Worm (Caenorhabditis elegans) whole organism, mixed stage, embryonic: ENCODE measurements around the gene R13H9.6.
A peak's percentile ranks its signal among the peaks of the same experiment; 100 is the strongest.

ENCODE experiments used
- M03D4.4 ChIP-seq: sonication (generic microtip); optimal IDR thresholded peaks from 2 replicates; lab custom pipeline; 2017; ENCODE audit warnings: mild to moderate bottlenecking, missing genetic modification characterization, missing compliant biosample characterization
- bed-3 ChIP-seq: fragments of 200-800 bp; sonication (Bioruptor generic); optimal IDR thresholded peaks from 3 replicates; lab custom pipeline; 2018; ENCODE audit warnings: mild to moderate bottlenecking, missing genetic modification characterization, moderate library complexity, missing compliant biosample characterization
- blmp-1 ChIP-seq: fragments of 150-350 bp; optimal IDR thresholded peaks from 2 replicates; lab custom pipeline; 2014; ENCODE audit warnings: missing biosample characterization, missing genetic modification characterization
- ceh-39 ChIP-seq: fragments of 150-350 bp; optimal IDR thresholded peaks from 2 replicates; lab custom pipeline; 2014; ENCODE audit warnings: missing biosample characterization, missing genetic modification characterization
- ceh-83 ChIP-seq: fragments of 200-800 bp; sonication (Bioruptor generic); optimal IDR thresholded peaks from 2 replicates; lab custom pipeline; 2018; ENCODE audit warnings: mild to moderate bottlenecking, missing genetic modification characterization, missing compliant biosample characterization
- ces-1 ChIP-seq: fragments of 150-350 bp; optimal IDR thresholded peaks from 2 replicates; lab custom pipeline; 2014; ENCODE audit warnings: missing biosample characterization, missing genetic modification reagents, missing genetic modification characterization
- cnd-1 ChIP-seq: fragments of 200-800 bp; sonication (Bioruptor generic); optimal IDR thresholded peaks from 2 replicates; lab custom pipeline; 2018; ENCODE audit warnings: mild to moderate bottlenecking, missing genetic modification characterization, missing compliant biosample characterization
- drap-1 ChIP-seq: fragments of 200-800 bp; sonication (Bioruptor generic); optimal IDR thresholded peaks from 3 replicates; lab custom pipeline; 2018; ENCODE audit warnings: mild to moderate bottlenecking, missing genetic modification characterization, missing compliant biosample characterization
- elt-1 ChIP-seq: sonication (generic microtip); optimal IDR thresholded peaks from 2 replicates; lab custom pipeline; 2017; ENCODE audit warnings: missing genetic modification characterization, mild to moderate bottlenecking, missing compliant biosample characterization, antibody characterized with exemption, moderate library complexity, borderline replicate concordance; ENCODE audit not compliant: insufficient read depth
- elt-3 ChIP-seq: fragments of 150-350 bp; optimal IDR thresholded peaks from 2 replicates; lab custom pipeline; 2014; ENCODE audit warnings: missing biosample characterization, missing genetic modification characterization
- flh-1 ChIP-seq: fragments of 200-800 bp; sonication (Bioruptor generic); optimal IDR thresholded peaks from 2 replicates; lab custom pipeline; 2018; ENCODE audit warnings: mild to moderate bottlenecking, missing genetic modification characterization, moderate library complexity, missing compliant biosample characterization
- ham-2 ChIP-seq: fragments of 200-800 bp; sonication (Bioruptor generic); optimal IDR thresholded peaks from 2 replicates; lab custom pipeline; 2018; ENCODE audit warnings: mild to moderate bottlenecking, missing genetic modification characterization, missing compliant biosample characterization
- hlh-1 ChIP-seq: fragments of 150-350 bp; optimal IDR thresholded peaks from 2 replicates; lab custom pipeline; 2014; ENCODE audit warnings: missing biosample characterization, missing genetic modification reagents, missing genetic modification characterization
- lin-13 ChIP-seq: fragments of 150-350 bp; optimal IDR thresholded peaks from 2 replicates; lab custom pipeline; 2014; ENCODE audit warnings: missing biosample characterization, missing genetic modification characterization
- lin-32 ChIP-seq: fragments of 200-800 bp; sonication (Bioruptor generic); optimal IDR thresholded peaks from 2 replicates; lab custom pipeline; 2018; ENCODE audit warnings: mild to moderate bottlenecking, missing genetic modification characterization, missing compliant biosample characterization
- lsy-2 ChIP-seq: fragments of 150-350 bp; optimal IDR thresholded peaks from 2 replicates; lab custom pipeline; 2014; ENCODE audit warnings: missing biosample characterization, missing genetic modification characterization
- mab-5 ChIP-seq: fragments of 150-350 bp; optimal IDR thresholded peaks from 2 replicates; lab custom pipeline; 2014; ENCODE audit warnings: missing biosample characterization, missing genetic modification characterization
- mep-1 ChIP-seq: fragments of 150-350 bp; optimal IDR thresholded peaks from 2 replicates; lab custom pipeline; 2017; ENCODE audit warnings: missing biosample characterization, missing genetic modification reagents, missing genetic modification characterization, inconsistent platforms
- mls-2 ChIP-seq: sonication (generic microtip); optimal IDR thresholded peaks from 2 replicates; lab custom pipeline; 2016; ENCODE audit warnings: mild to moderate bottlenecking, missing genetic modification characterization, moderate library complexity, missing compliant biosample characterization
- nhr-12 ChIP-seq: fragments of 150-350 bp; optimal IDR thresholded peaks from 2 replicates; lab custom pipeline; 2014; ENCODE audit warnings: missing biosample characterization, missing genetic modification characterization
- nhr-2 ChIP-seq: fragments of 150-350 bp; optimal IDR thresholded peaks from 2 replicates; lab custom pipeline; 2014; ENCODE audit warnings: missing biosample characterization, missing genetic modification characterization
- nhr-237 ChIP-seq: fragments of 150-350 bp; optimal IDR thresholded peaks from 2 replicates; lab custom pipeline; 2014; ENCODE audit warnings: missing biosample characterization, missing genetic modification characterization
- nhr-28 ChIP-seq: fragments of 150-350 bp; optimal IDR thresholded peaks from 2 replicates; lab custom pipeline; 2014; ENCODE audit warnings: missing biosample characterization, missing genetic modification characterization
- nhr-76 ChIP-seq: sonication (generic microtip); optimal IDR thresholded peaks from 2 replicates; lab custom pipeline; 2017; ENCODE audit warnings: missing biosample characterization, missing genetic modification characterization
- pha-4 ChIP-seq: fragments of 150-350 bp; optimal IDR thresholded peaks from 2 replicates; lab custom pipeline; 2018; ENCODE audit warnings: missing biosample characterization, missing genetic modification reagents, missing genetic modification characterization
- sem-2 ChIP-seq: fragments of 200-800 bp; sonication (Bioruptor generic); optimal IDR thresholded peaks from 2 replicates; lab custom pipeline; 2018; ENCODE audit warnings: mild to moderate bottlenecking, missing genetic modification characterization, missing compliant biosample characterization
- snpc-4 ChIP-seq: fragments of 150-350 bp; optimal IDR thresholded peaks from 2 replicates; lab custom pipeline; 2014; ENCODE audit warnings: missing biosample characterization, missing genetic modification characterization
- sptf-1 ChIP-seq: sonication (generic microtip); optimal IDR thresholded peaks from 2 replicates; lab custom pipeline; 2017; ENCODE audit warnings: mild to moderate bottlenecking, missing genetic modification characterization, moderate library complexity, missing compliant biosample characterization
- tbx-8 ChIP-seq: fragments of 200-800 bp; sonication (Bioruptor generic); optimal IDR thresholded peaks from 2 replicates; lab custom pipeline; 2018; ENCODE audit warnings: mild to moderate bottlenecking, missing genetic modification characterization, moderate library complexity, missing compliant biosample characterization
- unc-120 ChIP-seq: sonication (generic microtip); optimal IDR thresholded peaks from 2 replicates; lab custom pipeline; 2017; ENCODE audit warnings: missing genetic modification characterization, missing compliant biosample characterization; ENCODE audit not compliant: poor library complexity, severe bottlenecking
- unc-39 ChIP-seq: fragments of 150-350 bp; optimal IDR thresholded peaks from 2 replicates; lab custom pipeline; 2014; ENCODE audit warnings: missing biosample characterization, missing genetic modification characterization
- unc-62 ChIP-seq: fragments of 150-350 bp; optimal IDR thresholded peaks from 2 replicates; lab custom pipeline; 2014; ENCODE audit warnings: missing biosample characterization, missing genetic modification reagents, missing genetic modification characterization
- zip-8 ChIP-seq: fragments of 150-350 bp; optimal IDR thresholded peaks from 2 replicates; lab custom pipeline; 2014; ENCODE audit warnings: missing biosample characterization, missing genetic modification characterization
- ztf-11 ChIP-seq: fragments of 150-350 bp; optimal IDR thresholded peaks from 2 replicates; lab custom pipeline; 2014; ENCODE audit warnings: missing biosample characterization, missing genetic modification characterization

Gene R13H9.6

DNA sequence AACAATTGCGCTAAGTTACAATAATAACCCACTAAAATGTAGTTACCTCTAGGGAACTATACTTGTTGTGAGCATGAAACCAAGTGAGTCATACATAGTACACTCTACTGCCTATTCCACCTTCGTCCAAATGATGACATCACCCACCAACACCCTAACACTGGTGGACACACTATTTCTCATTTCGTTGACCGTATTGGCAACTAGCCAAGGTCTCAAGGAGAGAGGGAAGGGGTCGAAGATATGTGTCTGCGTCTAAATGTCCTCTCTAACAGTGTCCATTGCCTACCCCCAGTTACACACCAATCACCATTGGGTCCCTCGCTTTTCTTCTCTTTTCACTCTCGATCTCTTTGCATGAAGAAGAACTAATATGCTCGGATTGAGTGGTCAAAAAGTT lies 9.5 kb upstream of the R13H9.6 start:
- TF ChIP-seq hlh-1 (peak; percentile 5), lin-13 (tag; lab: Kevin White, UChicago) (no peak), lsy-2 (tag; lab: Kevin White, UChicago) (no peak), unc-39 (no peak), nhr-2 (tag; lab: Kevin White, UChicago) (peak; percentile 53), ham-2 (GFP tag; lab: Kevin White, UChicago) (peak; percentile 59), mab-5 (tag; lab: Kevin White, UChicago) (no peak), bed-3 (GFP tag; lab: Kevin White, UChicago) (no peak), unc-62 (peak; percentile 4), zip-8 (tag; lab: Kevin White, UChicago) (peak; percentile 28), unc-120 (tag; lab: Kevin White, UChicago) (peak; percentile 21), sptf-1 (tag; lab: Kevin White, UChicago) (no peak), mls-2 (tag; lab: Kevin White, UChicago) (peak; percentile 33), nhr-237 (tag; lab: Kevin White, UChicago) (no peak), ztf-11 (tag; lab: Kevin White, UChicago) (no peak), elt-3 (tag; lab: Kevin White, UChicago) (no peak), M03D4.4 (tag; lab: Kevin White, UChicago) (peak; percentile 43), drap-1 (GFP tag; lab: Kevin White, UChicago) (peak; percentile 9), nhr-12 (no peak), nhr-28 (tag; lab: Kevin White, UChicago) (no peak), elt-1 (tag; lab: Kevin White, UChicago) (no peak), nhr-76 (tag; lab: Kevin White, UChicago) (no peak), ces-1 (GFP tag; lab: Kevin White, UChicago) (no peak), pha-4 (no peak), blmp-1 (tag; lab: Kevin White, UChicago) (no peak), mep-1 (peak; percentile 31), flh-1 (no peak), cnd-1 (tag; lab: Kevin White, UChicago) (peak; percentile 37)
- TF ChIP-seq, all 35 proteins: peak for 11

ce11 chrIV:5076607-5077006 lies 8.2 kb upstream of the R13H9.6 start:
- TF ChIP-seq M03D4.4 (tag; lab: Kevin White, UChicago) (no peak), nhr-28 (tag; lab: Kevin White, UChicago) (no peak), zip-8 (tag; lab: Kevin White, UChicago) (peak; percentile 45), mab-5 (tag; lab: Kevin White, UChicago) (no peak), mls-2 (tag; lab: Kevin White, UChicago) (no peak), unc-120 (tag; lab: Kevin White, UChicago) (no peak), lin-32 (GFP tag; lab: Kevin White, UChicago) (peak; percentile 36), hlh-1 (peak; percentile 74), elt-3 (tag; lab: Kevin White, UChicago) (no peak), sem-2 (GFP tag; lab: Kevin White, UChicago) (no peak), blmp-1 (tag; lab: Kevin White, UChicago) (no peak), elt-1 (tag; lab: Kevin White, UChicago) (no peak), unc-62 (peak; percentile 62), nhr-2 (tag; lab: Kevin White, UChicago) (peak; percentile 48), sptf-1 (tag; lab: Kevin White, UChicago) (no peak), ztf-11 (tag; lab: Kevin White, UChicago) (no peak), ceh-39 (peak; percentile 26), nhr-76 (tag; lab: Kevin White, UChicago) (no peak), drap-1 (GFP tag; lab: Kevin White, UChicago) (no peak), pha-4 (no peak), cnd-1 (tag; lab: Kevin White, UChicago) (no peak)

DNA sequence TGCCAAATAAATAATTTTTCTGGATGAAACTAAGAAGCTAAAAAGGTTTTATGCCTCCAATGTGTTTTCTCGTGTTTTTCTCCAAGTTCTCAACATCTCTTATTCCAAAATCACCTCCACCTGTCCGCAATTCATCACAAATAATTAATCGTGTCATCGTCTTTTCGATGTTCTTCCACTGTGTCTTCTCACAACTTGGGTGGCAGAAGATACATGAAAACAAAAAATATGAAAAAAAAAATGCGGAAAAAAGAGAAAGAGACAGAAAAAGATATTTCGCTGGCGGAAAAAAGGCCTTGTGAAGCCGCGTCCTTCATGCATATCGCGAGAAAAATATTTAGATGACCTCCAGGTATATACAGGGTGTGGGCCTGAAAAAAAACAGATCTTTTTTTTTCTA lies 5.4 kb upstream of the R13H9.6 start:
- no peak for TF ChIP-seq mab-5 (tag; lab: Kevin White, UChicago)
- no peak for TF ChIP-seq mls-2 (tag; lab: Kevin White, UChicago)
- no peak for TF ChIP-seq sptf-1 (tag; lab: Kevin White, UChicago)
- TF ChIP-seq lin-13 (tag; lab: Kevin White, UChicago): no peak
- no peak for TF ChIP-seq ces-1 (GFP tag; lab: Kevin White, UChicago)
- no peak for TF ChIP-seq bed-3 (GFP tag; lab: Kevin White, UChicago)
- no peak for TF ChIP-seq hlh-1
- TF ChIP-seq flh-1: no peak
- TF ChIP-seq unc-62: no peak
- TF ChIP-seq ceh-83 (GFP tag; lab: Kevin White, UChicago): no peak
- TF ChIP-seq unc-39: no peak
- no peak for TF ChIP-seq nhr-237 (tag; lab: Kevin White, UChicago)
- no peak for TF ChIP-seq blmp-1 (tag; lab: Kevin White, UChicago)
- TF ChIP-seq nhr-28 (tag; lab: Kevin White, UChicago): no peak
- no peak for TF ChIP-seq nhr-76 (tag; lab: Kevin White, UChicago)
- TF ChIP-seq snpc-4 (tag; lab: Kevin White, UChicago): no peak
- no peak for TF ChIP-seq tbx-8 (GFP tag; lab: Kevin White, UChicago)
- no peak for TF ChIP-seq ceh-39
- no peak for TF ChIP-seq elt-1 (tag; lab: Kevin White, UChicago)
